Fruit fly (Drosophila melanogaster) whole organism, embryonic: ENCODE results near the gene CG44261.

Experiments
- Atf-2 ChIP-seq: fragments of 200-800 bp; sonication (Bioruptor generic); optimal IDR thresholded peaks from 2 replicates; lab custom pipeline; 2016; ENCODE audit warnings: missing biosample characterization, missing genetic modification characterization
- Atf3 ChIP-seq: fragments of 200-800 bp; sonication (Bioruptor generic); optimal IDR thresholded peaks from 3 replicates; lab custom pipeline; 2016; ENCODE audit warnings: missing biosample characterization, missing genetic modification characterization
- Atf6 ChIP-seq: fragments of 200-800 bp; sonication (Bioruptor generic); IDR thresholded peaks from 2 replicates; pipeline ENCODE4 v1.3.6; 2022; ENCODE audit warnings: missing biosample characterization, missing genetic modification characterization
- B-H1 ChIP-seq: fragments of 200-800 bp; sonication (Bioruptor generic); IDR thresholded peaks from 3 replicates; pipeline ENCODE4 v1.3.6; 2022; ENCODE audit warnings: missing biosample characterization, missing genetic modification characterization
- CG10147 ChIP-seq: fragments of 200-800 bp; sonication (Bioruptor generic); optimal IDR thresholded peaks from 2 replicates; lab custom pipeline; 2019; ENCODE audit warnings: missing biosample characterization, mild to moderate bottlenecking, missing genetic modification characterization, moderate library complexity
- CG10462 ChIP-seq: fragments of 200-800 bp; sonication (Bioruptor generic); optimal IDR thresholded peaks from 2 replicates; lab custom pipeline; 2016; ENCODE audit warnings: missing biosample characterization, missing genetic modification characterization
- CG10654 ChIP-seq: fragments of 200-800 bp; sonication (Bioruptor generic); optimal IDR thresholded peaks from 2 replicates; lab custom pipeline; 2016; ENCODE audit warnings: missing biosample characterization, missing genetic modification characterization
- CG10959 ChIP-seq: fragments of 200-800 bp; sonication (Bioruptor generic); IDR thresholded peaks from 2 replicates; pipeline ENCODE4 v1.3.6; 2022; ENCODE audit warnings: missing biosample characterization, missing genetic modification characterization
- CG12769 ChIP-seq: fragments of 200-800 bp; sonication (Bioruptor generic); optimal IDR thresholded peaks from 2 replicates; lab custom pipeline; 2019; ENCODE audit warnings: missing biosample characterization, mild to moderate bottlenecking, missing genetic modification characterization, moderate library complexity
- CG14014 ChIP-seq: fragments of 200-800 bp; sonication (Bioruptor generic); IDR thresholded peaks from 2 replicates; pipeline ENCODE4 v1.3.6; 2022; ENCODE audit warnings: missing biosample characterization, missing genetic modification characterization
- CG1647 ChIP-seq: fragments of 200-800 bp; sonication (Bioruptor generic); optimal IDR thresholded peaks from 3 replicates; lab custom pipeline; 2016; ENCODE audit warnings: missing biosample characterization, missing genetic modification characterization
- CG17361 ChIP-seq: fragments of 200-800 bp; sonication (Bioruptor generic); IDR thresholded peaks from 3 replicates; pipeline ENCODE4 v1.3.6; 2022; ENCODE audit warnings: missing biosample characterization, missing genetic modification characterization
- CG1832 ChIP-seq: fragments of 200-800 bp; sonication (Bioruptor generic); optimal IDR thresholded peaks from 2 replicates; lab custom pipeline; 2017; ENCODE audit warnings: missing biosample characterization, mild to moderate bottlenecking, missing genetic modification characterization, inconsistent platforms
- CG33557 ChIP-seq: fragments of 200-800 bp; sonication (Bioruptor generic); optimal IDR thresholded peaks from 2 replicates; lab custom pipeline; 2019; ENCODE audit warnings: missing biosample characterization, mild to moderate bottlenecking, missing genetic modification characterization, moderate library complexity
- CG43689 ChIP-seq: fragments of 200-800 bp; sonication (Bioruptor generic); IDR thresholded peaks from 2 replicates; pipeline ENCODE4 v1.3.6; 2022; ENCODE audit warnings: missing biosample characterization, missing genetic modification characterization
- CG4820 ChIP-seq: fragments of 200-800 bp; sonication (Bioruptor generic); optimal IDR thresholded peaks from 3 replicates; lab custom pipeline; 2016; ENCODE audit warnings: missing biosample characterization, missing genetic modification characterization
- CG4854 ChIP-seq: fragments of 200-800 bp; sonication (Bioruptor generic); optimal IDR thresholded peaks from 2 replicates; lab custom pipeline; 2016; ENCODE audit warnings: missing biosample characterization, missing genetic modification characterization, inconsistent platforms
- CG5180 ChIP-seq: fragments of 200-800 bp; sonication (Bioruptor generic); optimal IDR thresholded peaks from 3 replicates; lab custom pipeline; 2017; ENCODE audit warnings: missing biosample characterization, missing genetic modification characterization, mild to moderate bottlenecking, moderate library complexity, missing genetic modification reagents
- CG6791 ChIP-seq: fragments of 200-800 bp; sonication (Bioruptor generic); IDR thresholded peaks from 3 replicates; pipeline ENCODE4 v1.3.6; 2022; ENCODE audit warnings: missing biosample characterization, missing genetic modification characterization; ENCODE audit not compliant: partially characterized antibody
- CG6813 ChIP-seq: fragments of 200-800 bp; sonication (Bioruptor generic); optimal IDR thresholded peaks from 2 replicates; lab custom pipeline; 2017; ENCODE audit warnings: missing biosample characterization, missing genetic modification characterization, mild to moderate bottlenecking, moderate library complexity, missing genetic modification reagents
- CG9727 ChIP-seq: fragments of 200-800 bp; sonication (Bioruptor generic); optimal IDR thresholded peaks from 3 replicates; lab custom pipeline; 2017; ENCODE audit warnings: missing biosample characterization, mild to moderate bottlenecking, missing genetic modification characterization
- CTCF ChIP-seq: fragments of 200-800 bp; sonication (Bioruptor generic); optimal IDR thresholded peaks from 2 replicates; lab custom pipeline; 2017; ENCODE audit warnings: missing biosample characterization, mild to moderate bottlenecking, missing genetic modification characterization, moderate library complexity
- Dad ChIP-seq: fragments of 200-800 bp; sonication (Bioruptor generic); optimal IDR thresholded peaks from 3 replicates; lab custom pipeline; 2016; ENCODE audit warnings: missing biosample characterization, missing genetic modification characterization
- Dek ChIP-seq: fragments of 200-800 bp; sonication (Bioruptor generic); optimal IDR thresholded peaks from 3 replicates; lab custom pipeline; 2019; ENCODE audit warnings: missing biosample characterization, mild to moderate bottlenecking, missing genetic modification characterization, moderate library complexity
- Dll ChIP-seq: fragments of 200-800 bp; sonication (Bioruptor generic); IDR thresholded peaks from 4 replicates; pipeline ENCODE4 v1.3.6; 2022; ENCODE audit warnings: missing biosample characterization, missing genetic modification characterization; ENCODE audit not compliant: partially characterized antibody
- Dp ChIP-seq: fragments of 200-800 bp; sonication (Bioruptor generic); optimal IDR thresholded peaks from 2 replicates; lab custom pipeline; 2018; ENCODE audit warnings: missing biosample characterization, mild to moderate bottlenecking, missing genetic modification characterization, moderate library complexity
- E2f1 ChIP-seq: fragments of 200-800 bp; sonication (Bioruptor generic); IDR thresholded peaks from 2 replicates; pipeline ENCODE4 v1.3.6; 2022; ENCODE audit warnings: missing biosample characterization, missing genetic modification characterization
- E2f2 ChIP-seq: fragments of 200-800 bp; sonication (Bioruptor generic); IDR thresholded peaks from 2 replicates; pipeline ENCODE4 v1.3.6; 2022; ENCODE audit warnings: missing biosample characterization, missing genetic modification characterization
- H2.0 ChIP-seq: fragments of 200-800 bp; sonication (Bioruptor generic); IDR thresholded peaks from 2 replicates; pipeline ENCODE4 v1.3.6; 2022; ENCODE audit warnings: missing biosample characterization, missing genetic modification characterization
- Hmx ChIP-seq: fragments of 200-800 bp; sonication (Bioruptor generic); optimal IDR thresholded peaks from 2 replicates; lab custom pipeline; 2016; ENCODE audit warnings: missing biosample characterization, missing genetic modification characterization
- Hr78 ChIP-seq, 2 experiments: fragments of 200-800 bp in 1 of 2; fragments of >200 bp in 1 of 2; sonication (Bioruptor generic) in 1 of 2; optimal IDR thresholded peaks; 2 replicates each; lab custom pipeline; 2017 to 2019; ENCODE audit warnings: missing biosample characterization in 2 of 2, missing genetic modification characterization in 2 of 2, mild to moderate bottlenecking in 1 of 2, moderate library complexity in 1 of 2
- MBD-R2 ChIP-seq: fragments of 200-800 bp; sonication (Bioruptor generic); IDR thresholded peaks from 2 replicates; pipeline ENCODE4 v1.3.6; 2022; ENCODE audit warnings: missing biosample characterization, missing genetic modification characterization
- MESR4 ChIP-seq: fragments of 200-800 bp; sonication (Bioruptor generic); optimal IDR thresholded peaks from 2 replicates; lab custom pipeline; 2018; ENCODE audit warnings: missing biosample characterization, mild to moderate bottlenecking, missing genetic modification characterization, moderate library complexity
- Med ChIP-seq: fragments of 200-800 bp; sonication (Bioruptor generic); peaks from one replicate; lab custom pipeline; 2016; ENCODE audit warnings: missing biosample characterization, missing genetic modification characterization, mild to moderate bottlenecking, inconsistent platforms, moderate library complexity
- Nf-YB ChIP-seq: fragments of 200-800 bp; sonication (Bioruptor generic); optimal IDR thresholded peaks from 3 replicates; lab custom pipeline; 2019; ENCODE audit warnings: missing biosample characterization, mild to moderate bottlenecking, missing genetic modification characterization, moderate library complexity
- Pdp1 ChIP-seq, 2 experiments: fragments of 200-800 bp; sonication (Bioruptor generic); optimal IDR thresholded peaks; 3 replicates each; lab custom pipeline; 2016; ENCODE audit warnings: missing biosample characterization in 2 of 2, missing genetic modification characterization in 2 of 2, mild to moderate bottlenecking in 1 of 2, moderate library complexity in 1 of 2
- Ptx1 ChIP-seq: fragments of 200-800 bp; sonication (Bioruptor generic); IDR thresholded peaks from 2 replicates; pipeline ENCODE4 v1.3.6; 2022; ENCODE audit warnings: missing biosample characterization, missing genetic modification characterization
- Xrp1 ChIP-seq: fragments of 200-800 bp; sonication (Bioruptor generic); IDR thresholded peaks from 2 replicates; pipeline ENCODE4 v1.3.6; 2022; ENCODE audit warnings: missing biosample characterization, missing genetic modification characterization
- amos ChIP-seq: fragments of 200-800 bp; sonication (Bioruptor generic); IDR thresholded peaks from 2 replicates; pipeline ENCODE4 v1.3.6; 2022; ENCODE audit warnings: missing biosample characterization, missing genetic modification characterization; ENCODE audit not compliant: partially characterized antibody
- bbx ChIP-seq: fragments of 200-800 bp; sonication (Bioruptor generic); IDR thresholded peaks from 2 replicates; pipeline ENCODE4 v1.3.6; 2022; ENCODE audit warnings: missing biosample characterization, missing genetic modification characterization; ENCODE audit not compliant: partially characterized antibody
- br ChIP-seq: fragments of >200 bp; optimal IDR thresholded peaks from 2 replicates; lab custom pipeline; 2017
- jumu ChIP-seq: fragments of 200-800 bp; sonication (Bioruptor generic); optimal IDR thresholded peaks from 3 replicates; lab custom pipeline; 2016; ENCODE audit warnings: missing biosample characterization, missing genetic modification characterization
- mam ChIP-seq: fragments of 200-800 bp; sonication (Bioruptor generic); optimal IDR thresholded peaks from 3 replicates; lab custom pipeline; 2016; ENCODE audit warnings: missing biosample characterization, missing genetic modification characterization
- peb ChIP-seq: fragments of 200-800 bp; sonication (Bioruptor generic); IDR thresholded peaks from 2 replicates; pipeline ENCODE4 v1.3.6; 2022; ENCODE audit warnings: missing biosample characterization, missing genetic modification characterization
- pita ChIP-seq: fragments of 200-800 bp; sonication (Bioruptor generic); optimal IDR thresholded peaks from 2 replicates; lab custom pipeline; 2017; ENCODE audit warnings: missing biosample characterization, mild to moderate bottlenecking, missing genetic modification characterization
- pnt ChIP-seq: fragments of 200-800 bp; sonication (Bioruptor generic); optimal IDR thresholded peaks from 3 replicates; lab custom pipeline; 2016; ENCODE audit warnings: missing biosample characterization, missing genetic modification characterization
- sim ChIP-seq: fragments of 200-800 bp; sonication (Bioruptor generic); IDR thresholded peaks from 2 replicates; pipeline ENCODE4 v1.3.6; 2022; ENCODE audit warnings: missing biosample characterization, missing genetic modification characterization
- sna ChIP-seq: fragments of 200-800 bp; sonication (Bioruptor generic); IDR thresholded peaks from 2 replicates; pipeline ENCODE4 v1.3.6; 2022; ENCODE audit warnings: missing biosample characterization, missing genetic modification characterization; ENCODE audit not compliant: partially characterized antibody
- so ChIP-seq: fragments of 200-800 bp; sonication (Bioruptor generic); IDR thresholded peaks from 3 replicates; pipeline ENCODE4 v1.3.6; 2022; ENCODE audit warnings: missing biosample characterization, missing genetic modification characterization
- zfh1 ChIP-seq: fragments of 200-800 bp; sonication (Bioruptor generic); IDR thresholded peaks from 3 replicates; pipeline ENCODE4 v1.3.6; 2022; ENCODE audit warnings: missing biosample characterization, missing genetic modification characterization

Gene CG44261

DNA sequence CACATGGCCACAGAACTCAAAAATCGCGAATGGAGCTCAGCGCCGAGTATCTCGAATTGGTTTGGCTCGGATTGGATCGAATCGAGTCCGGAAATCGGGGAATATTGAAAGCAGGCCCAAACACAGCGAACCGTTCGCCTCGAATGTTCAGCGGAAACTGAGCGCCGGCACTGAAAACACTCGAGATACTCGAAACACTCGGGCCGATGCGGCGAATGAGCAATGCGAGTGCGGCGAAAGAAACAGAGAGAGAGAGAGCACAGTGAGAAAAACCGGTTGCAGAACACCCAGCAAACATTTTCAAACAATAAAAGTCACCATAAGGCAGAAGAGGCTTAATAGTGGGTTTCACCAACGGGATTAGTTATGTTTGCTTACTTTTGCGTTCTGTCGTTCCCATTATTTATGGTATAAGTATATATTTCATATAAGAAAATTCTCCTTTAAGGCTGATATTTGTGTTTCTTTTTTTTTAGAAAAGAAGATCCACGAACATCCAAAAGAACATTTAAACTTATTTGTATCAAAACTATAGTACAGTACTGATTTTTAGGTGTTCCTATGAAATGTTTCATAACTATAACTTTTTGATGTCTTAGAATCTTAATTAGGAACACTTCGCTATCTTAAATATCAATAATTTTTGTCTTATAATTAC, 13.5 kb downstream of the CG44261 start, which contains the start of gene FER (continued):
- peak; percentile 78 for TF ChIP-seq CG1832 (GFP tag; lab: Kevin White, UChicago)
- no peak for TF ChIP-seq Hr78 (GFP tag; optimal IDR thresholded peaks at IDR 0.05; lab: Kevin White, UChicago)
- TF ChIP-seq mam (GFP tag; lab: Kevin White, UChicago), result no peak
- TF ChIP-seq Xrp1, result peak; percentile 33; the same call in 1 of the 2 replicates
- TF ChIP-seq peb (GFP tag; lab: Robert Waterston, UW), result no peak
- TF ChIP-seq CG6813 (GFP tag; lab: Kevin White, UChicago), result peak; percentile 70
- peak; percentile 73 for TF ChIP-seq CG12769 (tag; lab: Kevin White, UChicago)
- no peak for TF ChIP-seq Dll
- peak; percentile 80 for TF ChIP-seq bbx
- TF ChIP-seq pnt (GFP tag; lab: Kevin White, UChicago), result no peak
- peak; percentile 13 for TF ChIP-seq CG10462 (GFP tag; lab: Kevin White, UChicago)
- TF ChIP-seq CG6791 (GFP tag; lab: Robert Waterston, UW), result peak; percentile 53; the same call in 2 of the 3 replicates
- TF ChIP-seq Med, result peak; percentile 94
- no peak for TF ChIP-seq br (lab: Kevin White, UChicago)
- TF ChIP-seq zfh1, result peak; percentile 59; the same call in 1 of the 3 replicates
- TF ChIP-seq Dek (tag; lab: Kevin White, UChicago), result peak; percentile 24
- TF ChIP-seq B-H1 (GFP tag; lab: Robert Waterston, UW), result no peak
- TF ChIP-seq Atf6 (GFP tag; lab: Robert Waterston, UW), result peak; percentile 46
- TF ChIP-seq E2f1 (GFP tag; lab: Robert Waterston, UW), result peak; percentile 30; the same call in 1 of the 2 replicates
- peak; percentile 2 for TF ChIP-seq MESR4 (GFP tag; lab: Kevin White, UChicago)
- peak in 1 of 2 experiments; percentile 24 for TF ChIP-seq Pdp1 (GFP tag; optimal IDR thresholded peaks at IDR 0.05; lab: Kevin White, UChicago)
- no peak for TF ChIP-seq CG4820
- TF ChIP-seq H2.0 (GFP tag; lab: Robert Waterston, UW), result 0 out of 2 replicates have a peak, but pooled peaks have one; percentile 27
- 0 out of 2 replicates have a peak, but pooled peaks have one; percentile 40 for TF ChIP-seq sna
- no peak for TF ChIP-seq CG10959 (GFP tag; lab: Robert Waterston, UW)
- TF ChIP-seq CG5180 (GFP tag; lab: Kevin White, UChicago), result peak; percentile 55
- peak; percentile 74; the same call in 1 of the 2 replicates for TF ChIP-seq amos (GFP tag; lab: Robert Waterston, UW)
- TF ChIP-seq pita, result no peak
- TF ChIP-seq CG4854 (GFP tag; lab: Kevin White, UChicago), result peak; percentile 10
- no peak for TF ChIP-seq CTCF
- no peak for TF ChIP-seq CG10147
- TF ChIP-seq Atf-2 (GFP tag; lab: Kevin White, UChicago), result no peak
- TF ChIP-seq E2f2, result no peak; the same call in 1 of the 2 replicates
- no peak for TF ChIP-seq Hmx
- TF ChIP-seq sim, result no peak
- peak; percentile 21 for TF ChIP-seq CG33557
- TF ChIP-seq CG43689, result no peak
- no peak for TF ChIP-seq Dad (GFP tag; lab: Kevin White, UChicago)
- peak; percentile 43 for TF ChIP-seq Nf-YB (GFP tag; lab: Kevin White, UChicago)
- TF ChIP-seq Atf3 (GFP tag; lab: Kevin White, UChicago), result peak; percentile 5
- TF ChIP-seq Dp (GFP tag; lab: Kevin White, UChicago), result no peak
- TF ChIP-seq so (GFP tag; lab: Robert Waterston, UW), result peak; percentile 63; the same call in 2 of the 3 replicates
- TF ChIP-seq CG10654 (GFP tag; lab: Kevin White, UChicago), result no peak
- TF ChIP-seq CG9727 (GFP tag; lab: Kevin White, UChicago), result no peak
- peak; percentile 28; the same call in 1 of the 2 replicates for TF ChIP-seq MBD-R2 (GFP tag; lab: Robert Waterston, UW)
- TF ChIP-seq Ptx1 (GFP tag; lab: Robert Waterston, UW), result no peak
- no peak for TF ChIP-seq jumu (GFP tag; lab: Kevin White, UChicago)
- no peak for TF ChIP-seq CG17361 (GFP tag; lab: Robert Waterston, UW)
- TF ChIP-seq CG1647 (GFP tag; lab: Kevin White, UChicago), result peak; percentile 44
- TF ChIP-seq CG14014, result peak; percentile 36; the same call in 1 of the 2 replicates
